Worm (Caenorhabditis elegans): Measurements from ENCODE around the gene F44A2.5.

DNA sequence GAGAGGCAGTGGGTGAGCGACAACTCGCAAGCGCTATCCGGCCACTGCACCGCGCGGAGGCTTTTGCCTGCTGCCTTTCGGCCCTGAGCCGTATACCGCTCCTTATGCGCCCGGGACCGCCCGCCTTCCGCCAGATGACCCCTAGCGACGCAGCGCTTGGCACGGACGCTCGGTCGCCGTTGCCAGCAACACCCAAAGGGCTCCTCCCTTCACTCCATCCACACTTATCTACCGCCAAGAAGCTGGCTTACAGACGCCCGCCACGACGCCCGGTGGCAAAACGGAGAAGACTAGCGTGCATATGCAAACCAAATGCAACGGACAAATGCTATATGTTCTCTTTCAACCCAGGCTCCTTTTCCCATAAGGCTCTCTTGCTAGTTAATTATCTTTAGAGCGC is 4.1 kb upstream of the F44A2.5 start:
- peak; percentile 8 for TF ChIP-seq fkh-6 (tag; optimal IDR thresholded peaks at IDR 0.05)
- TF ChIP-seq pqm-1 (tag; optimal IDR thresholded peaks at IDR 0.05): no peak
- no peak for TF ChIP-seq Y22D7AL.16 (tag; optimal IDR thresholded peaks at IDR 0.05)
- TF ChIP-seq unc-86 (tag; optimal IDR thresholded peaks at IDR 0.05): no peak
- no peak for TF ChIP-seq syd-9 (tag; optimal IDR thresholded peaks at IDR 0.05)
- no peak for TF ChIP-seq nhr-11 (tag; optimal IDR thresholded peaks at IDR 0.05)
- no peak for TF ChIP-seq mec-3 (tag; optimal IDR thresholded peaks at IDR 0.05; ENCODE audit: borderline replicate concordance)
- TF ChIP-seq elt-4 (tag; optimal IDR thresholded peaks at IDR 0.05): no peak
- TF ChIP-seq ceh-19 (GFP tag; optimal IDR thresholded peaks at IDR 0.05): no peak
- TF ChIP-seq unc-55 (GFP tag; optimal IDR thresholded peaks at IDR 0.05): no peak
- TF ChIP-seq tbx-2 (tag; optimal IDR thresholded peaks at IDR 0.05): peak; percentile 42
- TF ChIP-seq tbx-7 (tag; optimal IDR thresholded peaks at IDR 0.05): no peak
- no peak for TF ChIP-seq fkh-10 (GFP tag; optimal IDR thresholded peaks at IDR 0.05)
- no peak for TF ChIP-seq elt-2 (tag; optimal IDR thresholded peaks at IDR 0.05)
